Worm (Caenorhabditis elegans): ENCODE data around the gene glr-2.

glr-2 gene

ce11 chrIII:7189581-7190128 is 44.9 kb upstream of the glr-2 start, which contains the start of gene rps-21 (continued):
- TF ChIP-seq Y67H2A.10 (GFP tag; conservative IDR thresholded peaks at IDR 0.05): no peak
- no peak for TF ChIP-seq egl-18 (GFP tag; IDR thresholded peaks at IDR 0.05)
- peak; percentile 42 for TF ChIP-seq nhr-80 (tag; optimal IDR thresholded peaks at IDR 0.05)
- no peak for TF ChIP-seq bed-1 (GFP tag; IDR thresholded peaks at IDR 0.05)
- TF ChIP-seq nhr-27 (tag; optimal IDR thresholded peaks at IDR 0.05): no peak
- no peak for TF ChIP-seq K11D2.4 (GFP tag; IDR thresholded peaks at IDR 0.05)
- peak; percentile 22 for TF ChIP-seq madf-10 (tag; optimal IDR thresholded peaks at IDR 0.05)
- TF ChIP-seq sdz-38 (tag; optimal IDR thresholded peaks at IDR 0.05): no peak
- TF ChIP-seq F37B4.10 (GFP tag; IDR thresholded peaks at IDR 0.05): no peak
- TF ChIP-seq B0336.3 (GFP tag; IDR thresholded peaks at IDR 0.05): no peak
- no peak for TF ChIP-seq B0035.1 (tag; optimal IDR thresholded peaks at IDR 0.05)
- TF ChIP-seq hlh-12 (tag; optimal IDR thresholded peaks at IDR 0.05): no peak
- TF ChIP-seq T07F8.4 (tag; optimal IDR thresholded peaks at IDR 0.05): no peak
- no peak for TF ChIP-seq lin-26 (GFP tag; IDR thresholded peaks at IDR 0.05)
- no peak for TF ChIP-seq ztf-28 (GFP tag; IDR thresholded peaks at IDR 0.05)
- peak; percentile 26 for TF ChIP-seq snpc-1.3 (tag; optimal IDR thresholded peaks at IDR 0.05; ENCODE audit: insufficient read depth)
- no peak for TF ChIP-seq ZK185.1 (tag; optimal IDR thresholded peaks at IDR 0.05; ENCODE audit: poor library complexity, severe bottlenecking)
- TF ChIP-seq F23B12.7 (tag; optimal IDR thresholded peaks at IDR 0.05; ENCODE audit: insufficient read depth): peak; percentile 88
- TF ChIP-seq pbrm-1 (GFP tag; IDR thresholded peaks at IDR 0.05): peak; percentile 77
- TF ChIP-seq dox-1 (GFP tag; IDR thresholded peaks at IDR 0.05): peak; percentile 49; the same call in 1 of the 2 replicates
- TF ChIP-seq chd-7 (tag; optimal IDR thresholded peaks at IDR 0.05): no peak
- TF ChIP-seq F22D6.2 (tag; optimal IDR thresholded peaks at IDR 0.05): no peak
- peak; percentile 34 for TF ChIP-seq attf-3 (GFP tag; conservative IDR thresholded peaks at IDR 0.05)
- TF ChIP-seq ekl-4 (GFP tag; IDR thresholded peaks at IDR 0.05): 0 out of 2 replicates have a peak, but pooled peaks have one; percentile 23
- no peak for TF ChIP-seq atf-7 (tag; optimal IDR thresholded peaks at IDR 0.05)
- TF ChIP-seq hrde-1 (tag; optimal IDR thresholded peaks at IDR 0.05; ENCODE audit: borderline replicate concordance): no peak
- TF ChIP-seq sptf-2 (GFP tag; optimal IDR thresholded peaks at IDR 0.05): no peak
- no peak for TF ChIP-seq nhr-120 (GFP tag; IDR thresholded peaks at IDR 0.05)
- TF ChIP-seq let-607 (tag; optimal IDR thresholded peaks at IDR 0.05): no peak
- no peak for TF ChIP-seq unc-130 (GFP tag; optimal IDR thresholded peaks at IDR 0.05)
- no peak for TF ChIP-seq Y56A3A.18 (GFP tag; IDR thresholded peaks at IDR 0.05)
- TF ChIP-seq hsf-1 (GFP tag; IDR thresholded peaks at IDR 0.05): no peak
- no peak for TF ChIP-seq ztf-22 (GFP tag; optimal IDR thresholded peaks at IDR 0.05)
- 0 out of 2 replicates have a peak, but pooled peaks have one; percentile 47 for TF ChIP-seq B0019.2 (GFP tag; conservative IDR thresholded peaks at IDR 0.05)
- TF ChIP-seq F57A8.1 (GFP tag; optimal IDR thresholded peaks at IDR 0.05): no peak
- TF ChIP-seq lin-54 (GFP tag; optimal IDR thresholded peaks at IDR 0.05): peak; percentile 67
- no peak for TF ChIP-seq snpc-1.1 (tag; optimal IDR thresholded peaks at IDR 0.05; ENCODE audit: insufficient read depth)
- TF ChIP-seq F10E7.11 (tag; optimal IDR thresholded peaks at IDR 0.05): no peak
- TF ChIP-seq repo-1 (tag; optimal IDR thresholded peaks at IDR 0.05): no peak
- TF ChIP-seq madf-3 (GFP tag; IDR thresholded peaks at IDR 0.05): 0 out of 2 replicates have a peak, but pooled peaks have one; percentile 16
- peak; percentile 43 for TF ChIP-seq ceh-27 (GFP tag; optimal IDR thresholded peaks at IDR 0.05)
- no peak for TF ChIP-seq lir-1 (GFP tag; conservative IDR thresholded peaks at IDR 0.05)
- peak; percentile 47 for TF ChIP-seq tbp1 (GFP tag; optimal IDR thresholded peaks at IDR 0.05)
- no peak for TF ChIP-seq dpff-1 (tag; optimal IDR thresholded peaks at IDR 0.05)
- no peak for TF ChIP-seq hlh-26 (GFP tag; conservative IDR thresholded peaks at IDR 0.05)
- TF ChIP-seq B0261.1 (tag; optimal IDR thresholded peaks at IDR 0.05): no peak
- TF ChIP-seq F33H1.4 (GFP tag; IDR thresholded peaks at IDR 0.05): peak; percentile 94
